Worm (Caenorhabditis elegans) whole organism, young adult: Measurements from ENCODE around the gene npp-9.
"Not testable (repeated sequence)": the region's sequence is repeated elsewhere in the genome, so short reads cannot be mapped to it uniquely, and the experiment has no call there.

Source experiments
- F33H1.4 ChIP-seq: fragments of 200-800 bp; sonication (Bioruptor generic); IDR thresholded peaks from 2 replicates; pipeline ENCODE4 v1.3.6; 2022; ENCODE audit warnings: missing genetic modification reagents, missing genetic modification characterization, missing compliant biosample characterization
- F57A8.1 ChIP-seq: fragments of 200-800 bp; sonication (Bioruptor generic); optimal IDR thresholded peaks from 2 replicates; lab custom pipeline; 2018; ENCODE audit warnings: mild to moderate bottlenecking, missing genetic modification characterization, moderate library complexity, missing compliant biosample characterization
- egrh-3 ChIP-seq: fragments of 200-800 bp; sonication (Bioruptor generic); IDR thresholded peaks from 2 replicates; pipeline ENCODE4 v1.3.6; 2022; ENCODE audit warnings: missing genetic modification reagents, missing genetic modification characterization, missing compliant biosample characterization
- ekl-4 ChIP-seq: fragments of 200-800 bp; sonication (Bioruptor generic); IDR thresholded peaks from 2 replicates; pipeline ENCODE4 v1.3.6; 2022; ENCODE audit warnings: missing genetic modification reagents, missing genetic modification characterization, missing compliant biosample characterization
- mcd-1 ChIP-seq: fragments of 200-800 bp; sonication (Bioruptor generic); IDR thresholded peaks from 2 replicates; pipeline ENCODE4 v1.3.6; 2022; ENCODE audit warnings: missing genetic modification reagents, missing genetic modification characterization, missing compliant biosample characterization
- nfya-1 ChIP-seq: sonication (generic microtip); optimal IDR thresholded peaks from 2 replicates; lab custom pipeline; 2017; ENCODE audit warnings: antibody characterized with exemption, missing compliant biosample characterization, missing genetic modification characterization, borderline replicate concordance; ENCODE audit not compliant: insufficient read depth

DNA sequence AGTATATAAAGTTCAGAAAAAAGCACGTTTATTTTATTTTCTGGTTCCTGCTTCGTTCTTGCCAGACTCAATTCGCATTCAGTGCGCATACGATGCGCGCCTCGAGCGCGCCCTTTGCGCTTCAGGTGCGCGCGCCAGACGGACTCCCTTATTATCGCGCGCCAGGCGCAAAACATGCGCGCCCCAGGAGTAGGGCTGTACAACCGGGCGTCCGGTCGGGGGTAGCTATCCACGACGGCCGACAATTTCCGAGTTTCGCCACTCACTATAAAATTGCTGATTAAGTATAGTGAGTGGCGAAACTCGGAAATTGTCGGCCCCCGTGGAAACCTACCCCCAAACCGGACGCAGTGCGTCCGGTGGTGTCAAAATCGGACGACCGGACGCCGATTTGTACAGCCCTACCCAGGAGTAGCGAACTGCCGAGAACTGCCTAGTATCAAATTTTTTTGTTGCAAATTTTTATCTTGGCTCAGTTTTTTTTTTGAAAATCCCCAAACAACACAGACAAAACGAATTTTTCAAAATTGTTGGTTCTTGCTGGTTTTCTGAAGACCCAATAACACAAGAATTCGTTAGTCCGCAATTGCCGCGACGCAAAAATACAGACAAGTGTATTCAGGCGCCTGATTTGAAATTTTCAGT is 29.3 kb upstream of the npp-9 start:
- not testable (repeated sequence) for TF ChIP-seq ekl-4 (GFP tag; lab: Robert Waterston, UW); nfya-1; F33H1.4 (GFP tag; lab: Robert Waterston, UW); F57A8.1 (GFP tag; lab: Kevin White, UChicago)
- TF ChIP-seq mcd-1 (GFP tag; lab: Robert Waterston, UW) (0 out of 2 replicates have a peak, but pooled peaks have one; percentile 10), egrh-3 (GFP tag; lab: Robert Waterston, UW) (peak; percentile 42; the same call in 1 of the 2 replicates)
